Worm (Caenorhabditis elegans): ENCODE measurements around the gene K09B11.5.

- TF ChIP-seq W03F9.2 (tag; optimal IDR thresholded peaks at IDR 0.05) = no peak
- no peak for TF ChIP-seq him-1 (tag; optimal IDR thresholded peaks at IDR 0.05)
Observed at ce11 chrIV:13392230-13392629, 41.6 kb downstream of the K09B11.5 start.
